Fruit fly (Drosophila melanogaster): ENCODE measurements around the gene GluRIIA.

The GluRIIA gene

DNA sequence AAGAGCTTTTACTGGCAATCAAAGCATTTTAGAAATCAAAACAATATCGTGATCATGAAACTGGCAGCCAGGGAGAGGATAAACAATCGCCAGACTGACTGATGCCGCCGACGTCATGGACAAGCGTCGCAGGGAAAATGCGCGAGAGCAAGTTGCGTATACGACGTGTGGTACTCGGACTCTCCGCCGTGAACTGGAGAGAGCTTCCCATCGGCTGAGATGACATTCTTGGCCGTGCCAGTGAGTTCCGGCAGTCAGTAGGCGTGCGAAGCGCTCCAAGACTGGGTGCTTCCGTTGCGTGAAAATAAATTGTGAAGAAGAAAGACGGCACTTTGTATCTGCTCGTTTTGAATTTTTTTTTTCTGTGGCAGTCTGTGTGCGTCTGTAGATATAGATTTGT is at the start of gene GluRIIA:
Gene GluRIIA, plus strand, starts transcription at position 255 of the 400 bp plus-strand sequence.
- TF ChIP-seq Mnt (GFP tag; optimal IDR thresholded peaks at IDR 0.05) (no peak), CG33017 (tag; optimal IDR thresholded peaks at IDR 0.05) (no peak), CG7101 (tag; optimal IDR thresholded peaks at IDR 0.05) (no peak), CG12768 (GFP tag; optimal IDR thresholded peaks at IDR 0.05) (no peak), ovo (GFP tag; optimal IDR thresholded peaks at IDR 0.05) (no peak), CG7045 (GFP tag; optimal IDR thresholded peaks at IDR 0.05) (no peak), CG5204 (GFP tag; optimal IDR thresholded peaks at IDR 0.05) (no peak), tj (GFP tag; optimal IDR thresholded peaks at IDR 0.05) (no peak), CG14711 (tag; optimal IDR thresholded peaks at IDR 0.05) (no peak), Clk (GFP tag; optimal IDR thresholded peaks at IDR 0.05) (no peak), Hr96 (GFP tag; optimal IDR thresholded peaks at IDR 0.05) (no peak), toe (GFP tag; optimal IDR thresholded peaks at IDR 0.05) (no peak), kay (GFP tag; ENCODE audit: borderline replicate concordance) (no peak), pad (GFP tag; optimal IDR thresholded peaks at IDR 0.05) (no peak), CG1620 (GFP tag; optimal IDR thresholded peaks at IDR 0.05) (no peak), CG11617 (GFP tag; optimal IDR thresholded peaks at IDR 0.05) (no peak), bab1 (GFP tag; optimal IDR thresholded peaks at IDR 0.05) (no peak), cic (GFP tag; optimal IDR thresholded peaks at IDR 0.05) (no peak)

- TF ChIP-seq Hr96 (GFP tag; optimal IDR thresholded peaks at IDR 0.05) (no peak), CG14711 (tag; optimal IDR thresholded peaks at IDR 0.05) (no peak), CG7101 (tag; optimal IDR thresholded peaks at IDR 0.05) (no peak), CG5204 (GFP tag; optimal IDR thresholded peaks at IDR 0.05) (no peak), bab1 (GFP tag; optimal IDR thresholded peaks at IDR 0.05) (no peak), CG1620 (GFP tag; optimal IDR thresholded peaks at IDR 0.05) (no peak), toe (GFP tag; optimal IDR thresholded peaks at IDR 0.05) (no peak), Crg-1 (GFP tag; optimal IDR thresholded peaks at IDR 0.05) (no peak), Clk (GFP tag; optimal IDR thresholded peaks at IDR 0.05) (no peak), kay (GFP tag; ENCODE audit: borderline replicate concordance) (no peak), ovo (GFP tag; optimal IDR thresholded peaks at IDR 0.05) (no peak), tj (GFP tag; optimal IDR thresholded peaks at IDR 0.05) (no peak), cic (GFP tag; optimal IDR thresholded peaks at IDR 0.05) (no peak), cnc (optimal IDR thresholded peaks at IDR 0.05) (no peak), Mnt (GFP tag; optimal IDR thresholded peaks at IDR 0.05) (no peak)
Observed at dm6 chr2L:5505130-5505529, 49.7 kb upstream of the GluRIIA start.

- no peak for TF ChIP-seq cic (GFP tag; optimal IDR thresholded peaks at IDR 0.05)
- TF ChIP-seq CG1620 (GFP tag; optimal IDR thresholded peaks at IDR 0.05) = no peak
- TF ChIP-seq Mnt (GFP tag; optimal IDR thresholded peaks at IDR 0.05) = no peak
- TF ChIP-seq CG14711 (tag; optimal IDR thresholded peaks at IDR 0.05) = no peak
- TF ChIP-seq tj (GFP tag; optimal IDR thresholded peaks at IDR 0.05) = no peak
- TF ChIP-seq CG33017 (tag; optimal IDR thresholded peaks at IDR 0.05) = no peak
Observed at dm6 chr2L:5507082-5507481, 47.8 kb upstream of the GluRIIA start.

DNA sequence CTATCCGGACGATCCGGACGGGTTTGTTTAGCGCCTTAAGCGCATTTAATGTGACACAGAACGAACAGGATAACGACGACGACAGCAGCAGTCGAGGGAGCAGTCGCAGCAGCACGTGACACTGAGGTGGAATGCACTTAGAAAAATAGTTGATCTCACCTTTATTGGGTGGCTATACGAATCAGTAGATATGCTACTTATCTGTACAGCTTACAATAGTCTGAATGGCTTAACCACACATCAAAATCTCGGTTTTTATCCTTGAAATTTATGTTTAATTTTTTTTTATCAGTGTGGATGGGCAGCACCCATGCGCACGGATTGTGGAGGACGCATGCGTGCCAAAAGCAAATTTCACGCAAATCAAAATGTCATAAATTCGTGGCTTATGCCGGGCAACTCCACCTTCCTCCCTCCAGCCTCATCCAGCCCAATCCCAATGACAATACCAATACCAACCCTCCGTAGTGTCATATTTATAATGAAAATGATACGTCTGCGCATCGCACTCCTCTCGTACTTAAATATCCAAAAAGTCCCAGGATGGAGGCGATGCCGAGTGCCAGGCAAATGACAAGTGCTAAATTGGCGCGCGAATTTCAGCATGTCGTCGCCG is 46.9 kb upstream of the GluRIIA start:
- TF ChIP-seq pad (GFP tag; optimal IDR thresholded peaks at IDR 0.05) = no peak
- TF ChIP-seq CG11617 (GFP tag; optimal IDR thresholded peaks at IDR 0.05) = no peak
- no peak for TF ChIP-seq CG12768 (GFP tag; optimal IDR thresholded peaks at IDR 0.05)
- TF ChIP-seq toe (GFP tag; optimal IDR thresholded peaks at IDR 0.05) = no peak
- no peak for TF ChIP-seq ovo (GFP tag; optimal IDR thresholded peaks at IDR 0.05)
- no peak for TF ChIP-seq Hr96 (GFP tag; optimal IDR thresholded peaks at IDR 0.05)
- TF ChIP-seq cic (GFP tag; optimal IDR thresholded peaks at IDR 0.05) = no peak
- no peak for TF ChIP-seq CG7101 (tag; optimal IDR thresholded peaks at IDR 0.05)
- no peak for TF ChIP-seq Mnt (GFP tag; optimal IDR thresholded peaks at IDR 0.05)
- TF ChIP-seq CG5204 (GFP tag; optimal IDR thresholded peaks at IDR 0.05) = no peak
- no peak for TF ChIP-seq Crg-1 (GFP tag; optimal IDR thresholded peaks at IDR 0.05)
- no peak for TF ChIP-seq tj (GFP tag; optimal IDR thresholded peaks at IDR 0.05)
- TF ChIP-seq kay (GFP tag; ENCODE audit: borderline replicate concordance) = no peak

DNA sequence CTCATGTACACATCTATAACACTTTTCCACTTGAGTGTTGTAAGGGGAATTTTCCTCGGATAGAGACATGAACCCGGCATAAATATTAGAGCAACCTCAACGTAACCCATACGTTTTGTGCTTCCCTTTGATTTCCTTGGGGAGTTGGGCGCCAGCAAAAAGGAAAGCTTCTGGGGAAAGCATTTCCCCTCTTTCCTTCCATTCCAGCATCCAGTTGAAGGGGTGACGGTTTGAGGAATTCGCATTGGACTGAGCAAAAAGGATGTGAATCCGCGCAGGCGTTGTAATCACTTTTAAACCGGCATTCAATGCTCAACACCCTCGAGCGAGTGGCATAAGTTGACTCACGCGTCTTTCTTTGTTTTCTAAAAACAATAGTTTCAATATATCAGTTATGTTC is 39.9 kb upstream of the GluRIIA start:
- no peak for TF ChIP-seq Crg-1 (GFP tag; optimal IDR thresholded peaks at IDR 0.05)
- TF ChIP-seq CG7101 (tag; optimal IDR thresholded peaks at IDR 0.05) = no peak
- no peak for TF ChIP-seq Clk (GFP tag; optimal IDR thresholded peaks at IDR 0.05)
- no peak for TF ChIP-seq CG33017 (tag; optimal IDR thresholded peaks at IDR 0.05)
- TF ChIP-seq toe (GFP tag; optimal IDR thresholded peaks at IDR 0.05) = no peak
- TF ChIP-seq cnc (optimal IDR thresholded peaks at IDR 0.05) = no peak
- no peak for TF ChIP-seq Hr96 (GFP tag; optimal IDR thresholded peaks at IDR 0.05)
- TF ChIP-seq CG11617 (GFP tag; optimal IDR thresholded peaks at IDR 0.05) = no peak
- no peak for TF ChIP-seq pad (GFP tag; optimal IDR thresholded peaks at IDR 0.05)
- TF ChIP-seq CG14711 (tag; optimal IDR thresholded peaks at IDR 0.05) = no peak
- TF ChIP-seq Mnt (GFP tag; optimal IDR thresholded peaks at IDR 0.05) = no peak
- no peak for TF ChIP-seq CG7045 (GFP tag; optimal IDR thresholded peaks at IDR 0.05)
- no peak for TF ChIP-seq CG1620 (GFP tag; optimal IDR thresholded peaks at IDR 0.05)

- TF ChIP-seq cic (GFP tag; optimal IDR thresholded peaks at IDR 0.05) (no peak), CG33017 (tag; optimal IDR thresholded peaks at IDR 0.05) (no peak), kay (GFP tag; ENCODE audit: borderline replicate concordance) (no peak), CG1620 (GFP tag; optimal IDR thresholded peaks at IDR 0.05) (no peak), cnc (optimal IDR thresholded peaks at IDR 0.05) (no peak), CG12768 (GFP tag; optimal IDR thresholded peaks at IDR 0.05) (no peak), CG5204 (GFP tag; optimal IDR thresholded peaks at IDR 0.05) (no peak), Mnt (GFP tag; optimal IDR thresholded peaks at IDR 0.05) (no peak), toe (GFP tag; optimal IDR thresholded peaks at IDR 0.05) (no peak), Crg-1 (GFP tag; optimal IDR thresholded peaks at IDR 0.05) (no peak), bab1 (GFP tag; optimal IDR thresholded peaks at IDR 0.05) (no peak), Hr96 (GFP tag; optimal IDR thresholded peaks at IDR 0.05) (no peak)
Observed at dm6 chr2L:5517393-5517792, 37.5 kb upstream of the GluRIIA start, which contains the start of gene CG14020. TSS of gene CG14020 (plus strand) at chr2L:5517737.

Data from whole organism, adult.